Fruit fly (Drosophila melanogaster) whole organism, embryonic: ENCODE results near the gene CG14507.

Experiments used
- Awh ChIP-seq: fragments of 200-800 bp; sonication (Bioruptor generic); IDR thresholded peaks from 2 replicates; pipeline ENCODE4, ENCODE4 v1.3.6; 2022; ENCODE audit warnings: missing biosample characterization, missing genetic modification characterization
- Blimp-1 ChIP-seq: fragments of 200-800 bp; sonication (Bioruptor generic); optimal IDR thresholded peaks from 3 replicates; lab custom pipeline; 2018; ENCODE audit warnings: missing biosample characterization, missing genetic modification characterization, mild to moderate bottlenecking, moderate library complexity, missing genetic modification reagents
- CG10565 ChIP-seq: fragments of 200-800 bp; sonication (Bioruptor generic); optimal IDR thresholded peaks from 3 replicates; lab custom pipeline; 2016; ENCODE audit warnings: missing biosample characterization, mild to moderate bottlenecking, missing genetic modification characterization
- CG11085 ChIP-seq: fragments of 200-800 bp; sonication (Bioruptor generic); IDR thresholded peaks from 2 replicates; pipeline ENCODE4 v1.3.6; 2022; ENCODE audit warnings: missing biosample characterization, missing genetic modification characterization
- CG12219 ChIP-seq: fragments of 200-800 bp; sonication (Bioruptor generic); optimal IDR thresholded peaks from 3 replicates; lab custom pipeline; 2018; ENCODE audit warnings: missing biosample characterization, mild to moderate bottlenecking, missing genetic modification characterization
- CG12236 ChIP-seq: fragments of 200-800 bp; sonication (Bioruptor generic); optimal IDR thresholded peaks from 2 replicates; lab custom pipeline; 2016; ENCODE audit warnings: missing biosample characterization, missing genetic modification characterization
- CG15514 ChIP-seq: fragments of 200-800 bp; sonication (Bioruptor generic); optimal IDR thresholded peaks from 3 replicates; lab custom pipeline; 2017; ENCODE audit warnings: missing biosample characterization, missing genetic modification characterization, mild to moderate bottlenecking, moderate library complexity, missing genetic modification reagents
- CG16779 ChIP-seq: fragments of 200-800 bp; sonication (Bioruptor generic); IDR thresholded peaks from 2 replicates; pipeline ENCODE4 v1.3.6; 2022; ENCODE audit warnings: missing biosample characterization, missing genetic modification characterization
- CG17359 ChIP-seq: fragments of 200-800 bp; sonication (Bioruptor generic); optimal IDR thresholded peaks from 3 replicates; lab custom pipeline; 2018; ENCODE audit warnings: missing biosample characterization, mild to moderate bottlenecking, missing genetic modification characterization, moderate library complexity
- CG18599 ChIP-seq: fragments of 200-800 bp; sonication (Bioruptor generic); optimal IDR thresholded peaks from 3 replicates; lab custom pipeline; 2017; ENCODE audit warnings: missing biosample characterization, missing genetic modification characterization, mild to moderate bottlenecking, moderate library complexity, missing genetic modification reagents
- CG18619 ChIP-seq: fragments of 200-800 bp; sonication (Bioruptor generic); optimal IDR thresholded peaks from 3 replicates; lab custom pipeline; 2017; ENCODE audit warnings: missing biosample characterization, mild to moderate bottlenecking, missing genetic modification characterization
- CG33557 ChIP-seq: fragments of 200-800 bp; sonication (Bioruptor generic); optimal IDR thresholded peaks from 2 replicates; lab custom pipeline; 2019; ENCODE audit warnings: missing biosample characterization, mild to moderate bottlenecking, missing genetic modification characterization, moderate library complexity
- CG34376 ChIP-seq: fragments of 200-800 bp; sonication (Bioruptor generic); optimal IDR thresholded peaks from 2 replicates; lab custom pipeline; 2018; ENCODE audit warnings: missing biosample characterization, mild to moderate bottlenecking, missing genetic modification characterization
- CG43689 ChIP-seq: fragments of 200-800 bp; sonication (Bioruptor generic); IDR thresholded peaks from 2 replicates; pipeline ENCODE4 v1.3.6; 2022; ENCODE audit warnings: missing biosample characterization, missing genetic modification characterization
- CG6654 ChIP-seq: fragments of 200-800 bp; sonication (Bioruptor generic); optimal IDR thresholded peaks from 2 replicates; lab custom pipeline; 2017; ENCODE audit warnings: missing biosample characterization, mild to moderate bottlenecking, missing genetic modification characterization
- CG7556 ChIP-seq: fragments of 200-800 bp; sonication (Bioruptor generic); optimal IDR thresholded peaks from 2 replicates; lab custom pipeline; 2017; ENCODE audit warnings: missing biosample characterization, mild to moderate bottlenecking, missing genetic modification characterization
- CHES-1-like ChIP-seq: fragments of 200-800 bp; sonication (Bioruptor generic); optimal IDR thresholded peaks from 2 replicates; lab custom pipeline; 2016; ENCODE audit warnings: missing biosample characterization, missing genetic modification characterization
- Dad ChIP-seq: fragments of 200-800 bp; sonication (Bioruptor generic); optimal IDR thresholded peaks from 3 replicates; lab custom pipeline; 2016; ENCODE audit warnings: missing biosample characterization, missing genetic modification characterization
- Deaf1 ChIP-seq: fragments of 200-800 bp; optimal IDR thresholded peaks from 3 replicates; lab custom pipeline; 2019; ENCODE audit warnings: missing biosample characterization, mild to moderate bottlenecking, missing genetic modification characterization, moderate library complexity
- Eip74EF ChIP-seq, 2 experiments: fragments of 200-800 bp in 1 of 2; fragments of >200 bp in 1 of 2; sonication (Bioruptor generic) in 1 of 2; optimal IDR thresholded peaks; 2 replicates each; lab custom pipeline; 2017 to 2019; ENCODE audit warnings: missing biosample characterization in 2 of 2, missing genetic modification characterization in 2 of 2, mild to moderate bottlenecking in 1 of 2, moderate library complexity in 1 of 2
- Hmr ChIP-seq: fragments of 200-800 bp; sonication (Bioruptor generic); optimal IDR thresholded peaks from 3 replicates; lab custom pipeline; 2017; ENCODE audit warnings: mild to moderate bottlenecking, missing biosample characterization, missing genetic modification reagents, missing genetic modification characterization
- Hr39 ChIP-seq: fragments of >200 bp; optimal IDR thresholded peaks from 2 replicates; lab custom pipeline; 2017
- Lhr ChIP-seq: fragments of 200-800 bp; sonication (Bioruptor generic); optimal IDR thresholded peaks from 3 replicates; lab custom pipeline; 2017; ENCODE audit warnings: mild to moderate bottlenecking, missing biosample characterization, missing genetic modification reagents, missing genetic modification characterization
- MTF-1 ChIP-seq: fragments of 200-800 bp; sonication (Bioruptor generic); optimal IDR thresholded peaks from 2 replicates; lab custom pipeline; 2018; ENCODE audit warnings: missing biosample characterization, mild to moderate bottlenecking, missing genetic modification characterization, borderline replicate concordance
- Med ChIP-seq: fragments of 200-800 bp; sonication (Bioruptor generic); peaks from one replicate; lab custom pipeline; 2016; ENCODE audit warnings: missing biosample characterization, missing genetic modification characterization, mild to moderate bottlenecking, inconsistent platforms, moderate library complexity
- NfI ChIP-seq: fragments of 200-800 bp; sonication (Bioruptor generic); optimal IDR thresholded peaks from 3 replicates; lab custom pipeline; 2018; ENCODE audit warnings: missing biosample characterization, mild to moderate bottlenecking, missing genetic modification characterization, moderate library complexity
- abd-A ChIP-seq: fragments of 200-800 bp; sonication (Bioruptor generic); optimal IDR thresholded peaks from 3 replicates; lab custom pipeline; 2019; ENCODE audit warnings: missing biosample characterization, mild to moderate bottlenecking, missing genetic modification characterization, moderate library complexity
- ara ChIP-seq: fragments of 200-800 bp; sonication (Bioruptor generic); IDR thresholded peaks from 2 replicates; pipeline ENCODE4 v1.3.6; 2022; ENCODE audit warnings: missing biosample characterization, missing genetic modification characterization
- bbx ChIP-seq: fragments of 200-800 bp; sonication (Bioruptor generic); IDR thresholded peaks from 2 replicates; pipeline ENCODE4 v1.3.6; 2022; ENCODE audit warnings: missing biosample characterization, missing genetic modification characterization; ENCODE audit not compliant: partially characterized antibody
- bcd ChIP-seq: fragments of 200-800 bp; sonication (Bioruptor generic); optimal IDR thresholded peaks from 2 replicates; lab custom pipeline; 2017; ENCODE audit warnings: missing biosample characterization, mild to moderate bottlenecking, missing genetic modification characterization
- chinmo ChIP-seq: fragments of 200-800 bp; sonication (Bioruptor generic); IDR thresholded peaks from 4 replicates; pipeline ENCODE4 v1.3.6; 2022; ENCODE audit warnings: missing biosample characterization, missing genetic modification characterization; ENCODE audit not compliant: partially characterized antibody
- ci ChIP-seq: fragments of 200-800 bp; sonication (Bioruptor generic); IDR thresholded peaks from 3 replicates; pipeline ENCODE4 v1.3.6; 2022; ENCODE audit warnings: missing biosample characterization, missing genetic modification characterization
- crol ChIP-seq: fragments of 200-800 bp; sonication (Bioruptor generic); IDR thresholded peaks from 2 replicates; pipeline ENCODE4 v1.3.6; 2022; ENCODE audit warnings: missing biosample characterization, missing genetic modification characterization
- dmrt11E ChIP-seq: fragments of 200-800 bp; sonication (Bioruptor generic); optimal IDR thresholded peaks from 3 replicates; lab custom pipeline; 2018; ENCODE audit warnings: missing biosample characterization, mild to moderate bottlenecking, missing genetic modification characterization, moderate library complexity
- dysf ChIP-seq: fragments of 200-800 bp; sonication (Bioruptor generic); IDR thresholded peaks from 3 replicates; pipeline ENCODE4 v1.3.6; 2022; ENCODE audit warnings: missing biosample characterization, missing genetic modification characterization
- ewg ChIP-seq: fragments of 200-800 bp; sonication (Bioruptor generic); optimal IDR thresholded peaks from 3 replicates; lab custom pipeline; 2017; ENCODE audit warnings: mild to moderate bottlenecking, missing biosample characterization, missing genetic modification reagents, missing genetic modification characterization
- gt ChIP-seq: fragments of 200-800 bp; sonication (Bioruptor generic); IDR thresholded peaks from 2 replicates; pipeline ENCODE4 v1.3.6; 2022; ENCODE audit warnings: missing biosample characterization, missing genetic modification characterization
- her ChIP-seq: fragments of 200-800 bp; sonication (Bioruptor generic); optimal IDR thresholded peaks from 2 replicates; lab custom pipeline; 2016; ENCODE audit warnings: missing biosample characterization, missing genetic modification characterization
- ind ChIP-seq: fragments of 200-800 bp; sonication (Bioruptor generic); optimal IDR thresholded peaks from 3 replicates; lab custom pipeline; 2016; ENCODE audit warnings: missing biosample characterization, missing genetic modification characterization
- lab ChIP-seq: fragments of 200-800 bp; sonication (Bioruptor generic); optimal IDR thresholded peaks from 3 replicates; lab custom pipeline; 2017; ENCODE audit warnings: missing biosample characterization, missing genetic modification characterization, mild to moderate bottlenecking, moderate library complexity, missing genetic modification reagents
- lbe ChIP-seq: fragments of 200-800 bp; sonication (Bioruptor generic); optimal IDR thresholded peaks from 2 replicates; lab custom pipeline; 2016; ENCODE audit warnings: missing biosample characterization, mild to moderate bottlenecking, missing genetic modification characterization
- lmd ChIP-seq: fragments of 200-800 bp; sonication (Bioruptor generic); IDR thresholded peaks from 2 replicates; pipeline ENCODE4 v1.3.6; 2022; ENCODE audit warnings: missing biosample characterization, missing genetic modification characterization
- nerfin-1 ChIP-seq: fragments of 200-800 bp; sonication (Bioruptor generic); optimal IDR thresholded peaks from 3 replicates; lab custom pipeline; 2019; ENCODE audit warnings: missing biosample characterization, mild to moderate bottlenecking, missing genetic modification characterization, moderate library complexity
- odd ChIP-seq: fragments of 200-800 bp; sonication (Bioruptor generic); optimal IDR thresholded peaks from 2 replicates; lab custom pipeline; 2017; ENCODE audit warnings: missing biosample characterization, mild to moderate bottlenecking, missing genetic modification characterization
- onecut ChIP-seq: fragments of 200-800 bp; sonication (Bioruptor generic); IDR thresholded peaks from 2 replicates; pipeline ENCODE4 v1.3.6; 2022; ENCODE audit warnings: missing biosample characterization, missing genetic modification characterization
- row ChIP-seq: fragments of 200-800 bp; sonication (Bioruptor generic); IDR thresholded peaks from 3 replicates; pipeline ENCODE4 v1.3.6; 2022; ENCODE audit warnings: missing biosample characterization, missing genetic modification characterization
- sens ChIP-seq: fragments of 200-800 bp; sonication (Bioruptor generic); peaks from one replicate; lab custom pipeline; 2016; ENCODE audit warnings: missing biosample characterization, missing genetic modification characterization
- tin ChIP-seq: fragments of 200-800 bp; sonication (Bioruptor generic); optimal IDR thresholded peaks from 3 replicates; lab custom pipeline; 2016; ENCODE audit warnings: missing biosample characterization, missing genetic modification characterization
- wek ChIP-seq: fragments of 200-800 bp; sonication (Bioruptor generic); optimal IDR thresholded peaks from 3 replicates; lab custom pipeline; 2018; ENCODE audit warnings: missing biosample characterization, mild to moderate bottlenecking, missing genetic modification characterization, moderate library complexity
- zf30C ChIP-seq: fragments of 200-800 bp; sonication (Bioruptor generic); optimal IDR thresholded peaks from 3 replicates; lab custom pipeline; 2018; ENCODE audit warnings: missing biosample characterization, mild to moderate bottlenecking, missing genetic modification characterization

The CG14507 gene

dm6 chr3R:29194957-29195356 is 32.6 kb downstream of the CG14507 start, which contains the start of gene jus:
Gene jus, minus strand, starts transcription at chr3R:29194994.
- TF ChIP-seq CG7556 (peak; percentile 33), dmrt11E (tag; lab: Kevin White, UChicago) (no peak), onecut (GFP tag; lab: Robert Waterston, UW) (no peak), CG16779 (GFP tag; lab: Robert Waterston, UW) (0 out of 2 replicates have a peak, but pooled peaks have one; percentile 45), crol (GFP tag; lab: Robert Waterston, UW) (peak; percentile 89), Deaf1 (peak; percentile 73), abd-A (peak; percentile 14), CG6654 (GFP tag; lab: Kevin White, UChicago) (no peak), lbe (GFP tag; lab: Kevin White, UChicago) (no peak), Lhr (GFP tag; lab: Kevin White, UChicago) (no peak), ewg (GFP tag; lab: Kevin White, UChicago) (peak; percentile 76), Eip74EF (GFP tag; optimal IDR thresholded peaks at IDR 0.05; lab: Kevin White, UChicago) (no peak), bbx (GFP tag; lab: Robert Waterston, UW) (no peak), wek (GFP tag; lab: Kevin White, UChicago) (no peak), ci (GFP tag; lab: Robert Waterston, UW) (no peak), Med (GFP tag; lab: Kevin White, UChicago) (peak; percentile 55), her (GFP tag; lab: Kevin White, UChicago) (no peak), CG43689 (GFP tag; lab: Robert Waterston, UW) (no peak), CG11085 (GFP tag; lab: Robert Waterston, UW) (no peak), lab (GFP tag; lab: Kevin White, UChicago) (no peak), Dad (no peak), ind (GFP tag; lab: Kevin White, UChicago) (no peak), zf30C (GFP tag; lab: Kevin White, UChicago) (no peak), CG12236 (GFP tag; lab: Kevin White, UChicago) (no peak), odd (GFP tag; lab: Kevin White, UChicago) (no peak), bcd (GFP tag; lab: Kevin White, UChicago) (no peak), CG17359 (no peak), row (GFP tag; lab: Robert Waterston, UW) (0 out of 3 replicates have a peak, but pooled peaks have one; percentile 17), MTF-1 (GFP tag; lab: Kevin White, UChicago) (no peak), ara (GFP tag; lab: Robert Waterston, UW) (no peak), CG12219 (GFP tag; lab: Kevin White, UChicago) (no peak), gt (GFP tag; lab: Robert Waterston, UW) (no peak), CG18599 (GFP tag; lab: Kevin White, UChicago) (peak; percentile 18), dysf (GFP tag; lab: Robert Waterston, UW) (no peak), chinmo (0 out of 4 replicates have a peak, but pooled peaks have one; percentile 44), CG15514 (GFP tag; lab: Kevin White, UChicago) (peak; percentile 15), Awh (GFP tag; lab: Robert Waterston, UW) (no peak), CG34376 (no peak), Blimp-1 (GFP tag; lab: Kevin White, UChicago) (no peak), tin (GFP tag; lab: Kevin White, UChicago) (no peak), Hmr (peak; percentile 35), lmd (no peak), sens (GFP tag; lab: Kevin White, UChicago) (no peak), NfI (GFP tag; lab: Kevin White, UChicago) (no peak), CG10565 (GFP tag; lab: Kevin White, UChicago) (no peak), CG33557 (GFP tag; lab: Kevin White, UChicago) (no peak), CG18619 (GFP tag; lab: Kevin White, UChicago) (peak; percentile 9), CHES-1-like (GFP tag; lab: Kevin White, UChicago) (no peak), Hr39 (lab: Kevin White, UChicago) (no peak), nerfin-1 (tag; lab: Kevin White, UChicago) (no peak)
